Fruit fly (Drosophila melanogaster) whole organism, embryonic: ENCODE results near the gene CG6511.

Experiments used
- ATbp ChIP-seq: fragments of 200-800 bp; sonication (Bioruptor generic); optimal IDR thresholded peaks from 2 replicates; lab custom pipeline; 2017; ENCODE audit warnings: missing biosample characterization, mild to moderate bottlenecking, missing genetic modification characterization, missing genetic modification reagents
- Asciz ChIP-seq: fragments of 200-800 bp; sonication (Bioruptor generic); optimal IDR thresholded peaks from 2 replicates; lab custom pipeline; 2017; ENCODE audit warnings: missing biosample characterization, mild to moderate bottlenecking, missing genetic modification characterization, missing genetic modification reagents
- B-H1 ChIP-seq: fragments of 200-800 bp; sonication (Bioruptor generic); IDR thresholded peaks from 3 replicates; pipeline ENCODE4 v1.3.6; 2022; ENCODE audit warnings: missing biosample characterization, missing genetic modification characterization
- CG10274 ChIP-seq: fragments of 200-800 bp; sonication (Bioruptor generic); optimal IDR thresholded peaks from 3 replicates; lab custom pipeline; 2017; ENCODE audit warnings: missing biosample characterization, mild to moderate bottlenecking, missing genetic modification characterization
- CG11696 ChIP-seq: fragments of 200-800 bp; sonication (Bioruptor generic); IDR thresholded peaks from 2 replicates; pipeline ENCODE4 v1.3.6; 2022; ENCODE audit warnings: missing biosample characterization, missing genetic modification characterization
- CG12155 ChIP-seq: fragments of 200-800 bp; sonication (Bioruptor generic); optimal IDR thresholded peaks from 3 replicates; lab custom pipeline; 2016; ENCODE audit warnings: missing biosample characterization, missing genetic modification characterization
- CG13424 ChIP-seq: fragments of 200-800 bp; sonication (Bioruptor generic); optimal IDR thresholded peaks from 2 replicates; lab custom pipeline; 2019; ENCODE audit warnings: missing biosample characterization, mild to moderate bottlenecking, missing genetic modification characterization, moderate library complexity
- CG14441 ChIP-seq: fragments of 200-800 bp; sonication (Bioruptor generic); IDR thresholded peaks from 2 replicates; pipeline ENCODE4 v1.3.6; 2022; ENCODE audit warnings: missing biosample characterization, missing genetic modification characterization
- CG14860 ChIP-seq: fragments of 200-800 bp; sonication (Bioruptor generic); IDR thresholded peaks from 3 replicates; pipeline ENCODE4 v1.3.6; 2022; ENCODE audit warnings: missing biosample characterization, missing genetic modification characterization; ENCODE audit not compliant: partially characterized antibody
- CG15269 ChIP-seq: fragments of 200-800 bp; sonication (Bioruptor generic); optimal IDR thresholded peaks from 2 replicates; lab custom pipeline; 2018; ENCODE audit warnings: missing biosample characterization, mild to moderate bottlenecking, missing genetic modification characterization, moderate library complexity
- CG1529 ChIP-seq: fragments of 200-800 bp; sonication (Bioruptor generic); optimal IDR thresholded peaks from 3 replicates; lab custom pipeline; 2018; ENCODE audit warnings: missing biosample characterization, missing genetic modification characterization
- CG15601 ChIP-seq: fragments of 200-800 bp; sonication (Bioruptor generic); optimal IDR thresholded peaks from 3 replicates; lab custom pipeline; 2019; ENCODE audit warnings: missing biosample characterization, mild to moderate bottlenecking, missing genetic modification characterization, moderate library complexity
- CG1602 ChIP-seq: fragments of 200-800 bp; sonication (Bioruptor generic); optimal IDR thresholded peaks from 3 replicates; lab custom pipeline; 2016; ENCODE audit warnings: missing biosample characterization, missing genetic modification characterization
- CG16813 ChIP-seq: fragments of 200-800 bp; sonication (Bioruptor generic); IDR thresholded peaks from 3 replicates; pipeline ENCODE4 v1.3.6; 2022; ENCODE audit warnings: missing biosample characterization, missing genetic modification characterization; ENCODE audit not compliant: partially characterized antibody
- CG1832 ChIP-seq: fragments of 200-800 bp; sonication (Bioruptor generic); optimal IDR thresholded peaks from 2 replicates; lab custom pipeline; 2017; ENCODE audit warnings: missing biosample characterization, mild to moderate bottlenecking, missing genetic modification characterization, inconsistent platforms
- CG18476 ChIP-seq: fragments of 200-800 bp; sonication (Bioruptor generic); optimal IDR thresholded peaks from 2 replicates; lab custom pipeline; 2016; ENCODE audit warnings: missing biosample characterization, mild to moderate bottlenecking, missing genetic modification characterization
- CG2129 ChIP-seq: fragments of 200-800 bp; sonication (Bioruptor generic); IDR thresholded peaks from 2 replicates; pipeline ENCODE4 v1.3.6; 2022; ENCODE audit warnings: missing biosample characterization, missing genetic modification characterization; ENCODE audit not compliant: partially characterized antibody
- CG3726 ChIP-seq: fragments of 200-800 bp; sonication (Bioruptor generic); IDR thresholded peaks from 3 replicates; pipeline ENCODE4, ENCODE4 v1.3.6; 2022; ENCODE audit warnings: missing biosample characterization, missing genetic modification characterization
- CG3838 ChIP-seq: fragments of 200-800 bp; sonication (Bioruptor generic); optimal IDR thresholded peaks from 3 replicates; lab custom pipeline; 2016; ENCODE audit warnings: missing biosample characterization, missing genetic modification characterization
- CG43689 ChIP-seq: fragments of 200-800 bp; sonication (Bioruptor generic); IDR thresholded peaks from 2 replicates; pipeline ENCODE4 v1.3.6; 2022; ENCODE audit warnings: missing biosample characterization, missing genetic modification characterization
- CG4424 ChIP-seq: fragments of 200-800 bp; sonication (Bioruptor generic); optimal IDR thresholded peaks from 3 replicates; lab custom pipeline; 2016; ENCODE audit warnings: missing biosample characterization, missing genetic modification characterization
- CG4820 ChIP-seq: fragments of 200-800 bp; sonication (Bioruptor generic); optimal IDR thresholded peaks from 3 replicates; lab custom pipeline; 2016; ENCODE audit warnings: missing biosample characterization, missing genetic modification characterization
- CG5245 ChIP-seq: fragments of 200-800 bp; sonication (Bioruptor generic); optimal IDR thresholded peaks from 3 replicates; lab custom pipeline; 2016; ENCODE audit warnings: missing biosample characterization, missing genetic modification characterization
- CG8290 ChIP-seq, 3 experiments: fragments of 200-800 bp; sonication (Bioruptor generic); optimal IDR thresholded peaks; 2 replicates each; lab custom pipeline; 2016 to 2019; ENCODE audit warnings: missing biosample characterization in 3 of 3, missing genetic modification characterization in 3 of 3, mild to moderate bottlenecking in 2 of 3, moderate library complexity in 1 of 3
- CG8388 ChIP-seq: fragments of 200-800 bp; sonication (Bioruptor generic); optimal IDR thresholded peaks from 2 replicates; lab custom pipeline; 2019; ENCODE audit warnings: missing biosample characterization, mild to moderate bottlenecking, missing genetic modification characterization, moderate library complexity
- CG8924 ChIP-seq: fragments of 200-800 bp; optimal IDR thresholded peaks from 3 replicates; lab custom pipeline; 2019; ENCODE audit warnings: missing biosample characterization, mild to moderate bottlenecking, missing genetic modification characterization, moderate library complexity
- CG9215 ChIP-seq: fragments of 200-800 bp; sonication (Bioruptor generic); IDR thresholded peaks from 2 replicates; pipeline ENCODE4 v1.3.6; 2022; ENCODE audit warnings: missing biosample characterization, missing genetic modification characterization
- CG9797 ChIP-seq: fragments of 200-800 bp; sonication (Bioruptor generic); optimal IDR thresholded peaks from 3 replicates; lab custom pipeline; 2018; ENCODE audit warnings: missing biosample characterization, mild to moderate bottlenecking, missing genetic modification characterization
- E2f1 ChIP-seq: fragments of 200-800 bp; sonication (Bioruptor generic); IDR thresholded peaks from 2 replicates; pipeline ENCODE4 v1.3.6; 2022; ENCODE audit warnings: missing biosample characterization, missing genetic modification characterization
- H15 ChIP-seq: fragments of 200-800 bp; sonication (Bioruptor generic); IDR thresholded peaks from 3 replicates; pipeline ENCODE4 v1.3.6; 2022; ENCODE audit warnings: missing biosample characterization, missing genetic modification characterization
- Hand ChIP-seq: fragments of 200-800 bp; sonication (Bioruptor generic); optimal IDR thresholded peaks from 2 replicates; lab custom pipeline; 2017; ENCODE audit warnings: mild to moderate bottlenecking, missing biosample characterization, missing genetic modification reagents, missing genetic modification characterization
- Hr39 ChIP-seq: fragments of >200 bp; optimal IDR thresholded peaks from 2 replicates; lab custom pipeline; 2017
- YL-1 ChIP-seq: fragments of 200-800 bp; sonication (Bioruptor generic); optimal IDR thresholded peaks from 3 replicates; lab custom pipeline; 2017; ENCODE audit warnings: missing biosample characterization, mild to moderate bottlenecking, missing genetic modification characterization
- cato ChIP-seq: fragments of 200-800 bp; sonication (Bioruptor generic); optimal IDR thresholded peaks from 2 replicates; lab custom pipeline; 2016; ENCODE audit warnings: missing biosample characterization, missing genetic modification characterization, borderline replicate concordance
- caup ChIP-seq: fragments of 200-800 bp; sonication (Bioruptor generic); optimal IDR thresholded peaks from 3 replicates; lab custom pipeline; 2017; ENCODE audit warnings: missing biosample characterization, mild to moderate bottlenecking, missing genetic modification characterization, moderate library complexity; ENCODE audit not compliant: severe bottlenecking
- chn ChIP-seq: fragments of 200-800 bp; sonication (Bioruptor generic); optimal IDR thresholded peaks from 2 replicates; lab custom pipeline; 2016; ENCODE audit warnings: missing biosample characterization, missing genetic modification characterization
- danr ChIP-seq: fragments of 200-800 bp; sonication (Bioruptor generic); IDR thresholded peaks from 2 replicates; pipeline ENCODE4 v1.3.6; 2022; ENCODE audit warnings: missing biosample characterization, missing genetic modification characterization
- dysf ChIP-seq: fragments of 200-800 bp; sonication (Bioruptor generic); IDR thresholded peaks from 3 replicates; pipeline ENCODE4 v1.3.6; 2022; ENCODE audit warnings: missing biosample characterization, missing genetic modification characterization
- exex ChIP-seq: fragments of 200-800 bp; sonication (Bioruptor generic); optimal IDR thresholded peaks from 4 replicates; lab custom pipeline; 2018; ENCODE audit warnings: missing biosample characterization, mild to moderate bottlenecking, missing genetic modification characterization, moderate library complexity
- ind ChIP-seq: fragments of 200-800 bp; sonication (Bioruptor generic); optimal IDR thresholded peaks from 3 replicates; lab custom pipeline; 2016; ENCODE audit warnings: missing biosample characterization, missing genetic modification characterization
- klu ChIP-seq: fragments of 200-800 bp; sonication (Bioruptor generic); IDR thresholded peaks from 2 replicates; pipeline ENCODE4 v1.3.6; 2022; ENCODE audit warnings: missing biosample characterization, missing genetic modification characterization
- lab ChIP-seq: fragments of 200-800 bp; sonication (Bioruptor generic); optimal IDR thresholded peaks from 3 replicates; lab custom pipeline; 2017; ENCODE audit warnings: missing biosample characterization, missing genetic modification characterization, mild to moderate bottlenecking, moderate library complexity, missing genetic modification reagents
- lmd ChIP-seq: fragments of 200-800 bp; sonication (Bioruptor generic); IDR thresholded peaks from 2 replicates; pipeline ENCODE4 v1.3.6; 2022; ENCODE audit warnings: missing biosample characterization, missing genetic modification characterization
- mam ChIP-seq: fragments of 200-800 bp; sonication (Bioruptor generic); optimal IDR thresholded peaks from 3 replicates; lab custom pipeline; 2016; ENCODE audit warnings: missing biosample characterization, missing genetic modification characterization
- odd ChIP-seq: fragments of 200-800 bp; sonication (Bioruptor generic); optimal IDR thresholded peaks from 2 replicates; lab custom pipeline; 2017; ENCODE audit warnings: missing biosample characterization, mild to moderate bottlenecking, missing genetic modification characterization
- p53 ChIP-seq: fragments of 200-800 bp; sonication (Bioruptor generic); optimal IDR thresholded peaks from 2 replicates; lab custom pipeline; 2016; ENCODE audit warnings: missing biosample characterization, missing genetic modification characterization
- repo ChIP-seq: fragments of 200-800 bp; sonication (Bioruptor generic); optimal IDR thresholded peaks from 2 replicates; lab custom pipeline; 2016; ENCODE audit warnings: missing biosample characterization, missing genetic modification characterization
- seq ChIP-seq: fragments of 200-800 bp; sonication (Bioruptor generic); IDR thresholded peaks from 2 replicates; pipeline ENCODE4 v1.3.6; 2022; ENCODE audit warnings: missing biosample characterization, missing genetic modification characterization
- sima ChIP-seq: fragments of 200-800 bp; sonication (Bioruptor generic); optimal IDR thresholded peaks from 2 replicates; lab custom pipeline; 2016; ENCODE audit warnings: missing biosample characterization, missing genetic modification characterization
- unpg ChIP-seq: fragments of 200-800 bp; sonication (Bioruptor generic); optimal IDR thresholded peaks from 3 replicates; lab custom pipeline; 2018; ENCODE audit warnings: missing biosample characterization, mild to moderate bottlenecking, missing genetic modification characterization, moderate library complexity
- wek ChIP-seq: fragments of 200-800 bp; sonication (Bioruptor generic); optimal IDR thresholded peaks from 3 replicates; lab custom pipeline; 2018; ENCODE audit warnings: missing biosample characterization, mild to moderate bottlenecking, missing genetic modification characterization, moderate library complexity

Gene CG6511

dm6 chr3L:8741051-8741468, 19.9 kb downstream of the CG6511 start (continued):
- no peak for TF ChIP-seq chn (GFP tag; lab: Kevin White, UChicago)
- no peak for TF ChIP-seq CG15269 (tag; lab: Kevin White, UChicago)
- no peak for TF ChIP-seq ind (GFP tag; lab: Kevin White, UChicago)
- peak; percentile 49 for TF ChIP-seq CG1832 (GFP tag; lab: Kevin White, UChicago)
- TF ChIP-seq CG2129 (GFP tag; lab: Robert Waterston, UW): no peak
- peak; percentile 5 for TF ChIP-seq YL-1 (GFP tag; lab: Kevin White, UChicago)
- no peak for TF ChIP-seq CG18476 (GFP tag; lab: Kevin White, UChicago)
- TF ChIP-seq lmd (GFP tag; lab: Robert Waterston, UW): no peak
- no peak for TF ChIP-seq CG13424
- no peak for TF ChIP-seq CG8290 (GFP tag; optimal IDR thresholded peaks at IDR 0.05; lab: Kevin White, UChicago)
- TF ChIP-seq CG8290 (tag; optimal IDR thresholded peaks at IDR 0.05; lab: Kevin White, UChicago): peak in 1 of 2 experiments; percentile 41
- peak; percentile 38 for TF ChIP-seq odd (GFP tag; lab: Kevin White, UChicago)
- no peak for TF ChIP-seq CG5245
- TF ChIP-seq CG4424 (GFP tag; lab: Kevin White, UChicago): no peak
- TF ChIP-seq CG43689: no peak; the same call in 1 of the 2 replicates
- no peak; the same call in 1 of the 2 replicates for TF ChIP-seq seq
- TF ChIP-seq CG9215 (GFP tag; lab: Robert Waterston, UW): no peak
- TF ChIP-seq CG3838: no peak
- 0 out of 2 replicates have a peak, but pooled peaks have one; percentile 8 for TF ChIP-seq danr (GFP tag; lab: Robert Waterston, UW)
- peak; percentile 71 for TF ChIP-seq lab (GFP tag; lab: Kevin White, UChicago)
- TF ChIP-seq exex (tag; lab: Kevin White, UChicago): no peak
- no peak for TF ChIP-seq sima (GFP tag; lab: Kevin White, UChicago)
- TF ChIP-seq caup (GFP tag; lab: Kevin White, UChicago): peak; percentile 50
- no peak for TF ChIP-seq CG1529 (GFP tag; lab: Kevin White, UChicago)
- peak; percentile 6 for TF ChIP-seq CG10274 (GFP tag; lab: Kevin White, UChicago)
- no peak for TF ChIP-seq unpg (GFP tag; lab: Kevin White, UChicago)
- no peak for TF ChIP-seq Hr39 (lab: Kevin White, UChicago)
- no peak for TF ChIP-seq CG3726 (GFP tag; lab: Robert Waterston, UW)
- peak; percentile 64 for TF ChIP-seq ATbp
- TF ChIP-seq p53 (GFP tag; lab: Kevin White, UChicago): no peak
- no peak for TF ChIP-seq repo (GFP tag; lab: Kevin White, UChicago)
- no peak for TF ChIP-seq klu (GFP tag; lab: Robert Waterston, UW)
- TF ChIP-seq CG1602 (GFP tag; lab: Kevin White, UChicago): no peak
- TF ChIP-seq B-H1 (GFP tag; lab: Robert Waterston, UW): no peak
- TF ChIP-seq CG12155 (GFP tag; lab: Kevin White, UChicago): no peak
- no peak for TF ChIP-seq mam
- no peak for TF ChIP-seq cato
- TF ChIP-seq E2f1 (GFP tag; lab: Robert Waterston, UW): no peak
- no peak for TF ChIP-seq CG16813 (GFP tag; lab: Robert Waterston, UW)
- TF ChIP-seq dysf: 0 out of 3 replicates have a peak, but pooled peaks have one; percentile 7
- no peak for TF ChIP-seq CG11696
- no peak for TF ChIP-seq Hand (GFP tag; lab: Kevin White, UChicago)
- no peak for TF ChIP-seq CG9797 (GFP tag; lab: Kevin White, UChicago)
- peak; percentile 29 for TF ChIP-seq Asciz (GFP tag; lab: Kevin White, UChicago)
- no peak for TF ChIP-seq H15 (GFP tag; lab: Robert Waterston, UW)
- TF ChIP-seq wek (GFP tag; lab: Kevin White, UChicago): peak; percentile 48
- no peak for TF ChIP-seq CG4820
- TF ChIP-seq CG14860 (GFP tag; lab: Robert Waterston, UW): no peak
- TF ChIP-seq CG14441 (GFP tag; lab: Robert Waterston, UW): no peak; the same call in 1 of the 2 replicates
- no peak for TF ChIP-seq CG8388 (GFP tag; lab: Kevin White, UChicago)
- TF ChIP-seq CG8924 (tag; lab: Kevin White, UChicago): no peak
- TF ChIP-seq CG15601 (tag; lab: Kevin White, UChicago): no peak
